Fruit fly (Drosophila melanogaster): Measurements from ENCODE around the gene CG11523.

The CG11523 gene

DNA sequence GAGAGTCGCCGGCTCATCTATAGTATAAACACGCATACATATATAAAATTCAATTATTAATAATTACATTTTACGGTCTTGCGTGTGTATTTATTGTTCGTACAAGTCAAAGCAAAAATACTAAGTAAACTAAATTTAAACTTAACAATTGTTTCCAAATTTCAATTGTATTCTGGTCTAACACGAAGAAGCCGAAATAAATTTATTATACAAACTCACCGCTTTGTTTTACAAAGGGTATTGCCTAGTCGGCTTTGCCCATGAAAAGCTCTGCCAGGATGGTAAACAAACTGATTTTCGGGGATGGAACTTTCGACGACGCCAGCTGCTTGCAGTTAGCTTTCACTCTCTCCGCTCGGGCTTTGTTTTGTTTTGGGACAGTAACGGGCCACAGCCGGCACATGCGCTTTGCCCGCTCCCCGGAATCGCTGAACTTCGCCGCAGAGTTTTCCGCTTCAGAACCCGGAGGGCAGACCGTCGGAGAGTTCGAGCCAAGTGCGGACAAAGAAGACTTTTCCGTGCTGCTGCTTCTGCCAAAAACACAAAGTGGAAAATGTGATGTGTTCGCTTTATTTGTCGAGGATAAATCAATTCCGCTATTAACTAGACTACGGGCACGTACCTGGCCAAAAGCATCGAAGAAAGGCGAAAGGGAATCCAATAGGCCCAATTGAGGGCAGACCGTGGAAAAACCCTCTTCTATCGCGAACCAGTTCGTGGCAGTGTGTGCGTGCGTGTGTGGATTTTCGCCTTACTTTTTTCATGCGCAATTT, 7.2 kb upstream of the CG11523 start, which contains the start of gene Srpk79D:
TSS of gene Srpk79D (plus strand) at position 457 of the 773 bp plus-strand sequence.
- TF ChIP-seq ovo (GFP tag; optimal IDR thresholded peaks at IDR 0.05): no peak
- TF ChIP-seq CG12768 (GFP tag; optimal IDR thresholded peaks at IDR 0.05): no peak
- TF ChIP-seq tj (GFP tag; optimal IDR thresholded peaks at IDR 0.05): no peak
- TF ChIP-seq Hr96 (GFP tag; optimal IDR thresholded peaks at IDR 0.05): no peak
- no peak for TF ChIP-seq CG5204 (GFP tag; optimal IDR thresholded peaks at IDR 0.05)
- TF ChIP-seq Clk (GFP tag; optimal IDR thresholded peaks at IDR 0.05): no peak
- no peak for TF ChIP-seq Mnt (GFP tag; optimal IDR thresholded peaks at IDR 0.05)
- TF ChIP-seq CG7101 (tag; optimal IDR thresholded peaks at IDR 0.05): no peak
- TF ChIP-seq CG7045 (GFP tag; optimal IDR thresholded peaks at IDR 0.05): no peak
- TF ChIP-seq bab1 (GFP tag; optimal IDR thresholded peaks at IDR 0.05): no peak
- no peak for TF ChIP-seq cnc (optimal IDR thresholded peaks at IDR 0.05)
- no peak for TF ChIP-seq kay (GFP tag; ENCODE audit: borderline replicate concordance)
- TF ChIP-seq toe (GFP tag; optimal IDR thresholded peaks at IDR 0.05): no peak
- no peak for TF ChIP-seq CG14711 (tag; optimal IDR thresholded peaks at IDR 0.05)
- no peak for TF ChIP-seq CG1620 (GFP tag; optimal IDR thresholded peaks at IDR 0.05)

dm6 chr3L:22267248-22267957, 924 bp upstream of the CG11523 start, which contains the start of gene Csp:
TSS of gene Csp (plus strand) at chr3L:22267382.
- TF ChIP-seq CG11617 (GFP tag; optimal IDR thresholded peaks at IDR 0.05) (peak; percentile 18), pad (GFP tag; optimal IDR thresholded peaks at IDR 0.05) (peak; percentile 23), CG14711 (tag; optimal IDR thresholded peaks at IDR 0.05) (peak; percentile 35), CG12768 (GFP tag; optimal IDR thresholded peaks at IDR 0.05) (peak; percentile 56), kay (GFP tag; ENCODE audit: borderline replicate concordance) (no peak), cnc (optimal IDR thresholded peaks at IDR 0.05) (no peak), CG7045 (GFP tag; optimal IDR thresholded peaks at IDR 0.05) (peak; percentile 35), ovo (GFP tag; optimal IDR thresholded peaks at IDR 0.05) (peak; percentile 18), CG7101 (tag; optimal IDR thresholded peaks at IDR 0.05) (peak; percentile 38), Crg-1 (GFP tag; optimal IDR thresholded peaks at IDR 0.05) (peak; percentile 5), CG5204 (GFP tag; optimal IDR thresholded peaks at IDR 0.05) (peak; percentile 59), Hr96 (GFP tag; optimal IDR thresholded peaks at IDR 0.05) (peak; percentile 67), cic (GFP tag; optimal IDR thresholded peaks at IDR 0.05) (peak; percentile 35), CG33017 (tag; optimal IDR thresholded peaks at IDR 0.05) (no peak), Mnt (GFP tag; optimal IDR thresholded peaks at IDR 0.05) (peak; percentile 61), Clk (GFP tag; optimal IDR thresholded peaks at IDR 0.05) (peak; percentile 47), CG1620 (GFP tag; optimal IDR thresholded peaks at IDR 0.05) (peak; percentile 45), toe (GFP tag; optimal IDR thresholded peaks at IDR 0.05) (peak; percentile 78), tj (GFP tag; optimal IDR thresholded peaks at IDR 0.05) (no peak), bab1 (GFP tag; optimal IDR thresholded peaks at IDR 0.05) (peak; percentile 47)

dm6 chr3L:22262797-22263423, 3.6 kb downstream of the CG11523 start, which contains the start of the genes Rich and Ddx1:
TSS of gene Rich (minus strand) at chr3L:22262921.
TSS of gene Ddx1 (plus strand) at chr3L:22263369.
- TF ChIP-seq CG7101 (tag; optimal IDR thresholded peaks at IDR 0.05): peak; percentile 62
- peak; percentile 60 for TF ChIP-seq ovo (GFP tag; optimal IDR thresholded peaks at IDR 0.05)
- peak; percentile 66 for TF ChIP-seq toe (GFP tag; optimal IDR thresholded peaks at IDR 0.05)
- peak; percentile 57 for TF ChIP-seq CG7045 (GFP tag; optimal IDR thresholded peaks at IDR 0.05)
- peak; percentile 16 for TF ChIP-seq CG11617 (GFP tag; optimal IDR thresholded peaks at IDR 0.05)
- TF ChIP-seq CG5204 (GFP tag; optimal IDR thresholded peaks at IDR 0.05): peak; percentile 64
- peak; percentile 70 for TF ChIP-seq tj (GFP tag; optimal IDR thresholded peaks at IDR 0.05)
- TF ChIP-seq cic (GFP tag; optimal IDR thresholded peaks at IDR 0.05): no peak
- peak; percentile 35 for TF ChIP-seq CG12768 (GFP tag; optimal IDR thresholded peaks at IDR 0.05)
- peak; percentile 68 for TF ChIP-seq CG1620 (GFP tag; optimal IDR thresholded peaks at IDR 0.05)
- TF ChIP-seq Hr96 (GFP tag; optimal IDR thresholded peaks at IDR 0.05): peak; percentile 52
- peak; percentile 34 for TF ChIP-seq Mnt (GFP tag; optimal IDR thresholded peaks at IDR 0.05)
- peak; percentile 76 for TF ChIP-seq Crg-1 (GFP tag; optimal IDR thresholded peaks at IDR 0.05)
- peak; percentile 72 for TF ChIP-seq pad (GFP tag; optimal IDR thresholded peaks at IDR 0.05)
- TF ChIP-seq CG33017 (tag; optimal IDR thresholded peaks at IDR 0.05): no peak
- TF ChIP-seq CG14711 (tag; optimal IDR thresholded peaks at IDR 0.05): peak; percentile 29
- peak; percentile 35 for TF ChIP-seq bab1 (GFP tag; optimal IDR thresholded peaks at IDR 0.05)
- TF ChIP-seq Clk (GFP tag; optimal IDR thresholded peaks at IDR 0.05): no peak
- TF ChIP-seq kay (GFP tag; ENCODE audit: borderline replicate concordance): no peak
- TF ChIP-seq cnc (optimal IDR thresholded peaks at IDR 0.05): no peak

DNA sequence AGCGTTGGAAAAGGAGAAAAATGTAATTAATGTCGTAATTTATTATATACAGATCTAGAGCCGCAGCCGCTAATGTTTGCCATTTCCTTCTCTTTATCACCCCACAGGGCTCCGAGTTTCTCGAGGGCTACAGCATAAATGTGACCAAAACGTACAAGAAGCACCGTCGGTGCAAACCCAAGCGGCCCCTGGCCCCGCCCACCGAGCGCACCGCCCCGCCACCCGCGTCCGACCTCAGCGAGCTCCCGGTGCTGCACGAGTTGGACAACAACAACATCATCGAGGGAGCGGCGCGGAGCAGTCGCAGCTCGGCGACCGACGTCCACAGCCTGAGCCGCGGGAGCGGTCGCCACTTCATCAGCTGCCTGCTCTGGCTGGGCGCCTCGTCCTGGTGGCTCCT, 24.2 kb downstream of the CG11523 start:
- TF ChIP-seq CG7045 (GFP tag; optimal IDR thresholded peaks at IDR 0.05) (no peak), CG14711 (tag; optimal IDR thresholded peaks at IDR 0.05) (no peak), toe (GFP tag; optimal IDR thresholded peaks at IDR 0.05) (no peak), Clk (GFP tag; optimal IDR thresholded peaks at IDR 0.05) (no peak), tj (GFP tag; optimal IDR thresholded peaks at IDR 0.05) (no peak), CG1620 (GFP tag; optimal IDR thresholded peaks at IDR 0.05) (no peak), Hr96 (GFP tag; optimal IDR thresholded peaks at IDR 0.05) (no peak), pad (GFP tag; optimal IDR thresholded peaks at IDR 0.05) (no peak), kay (GFP tag; ENCODE audit: borderline replicate concordance) (no peak), CG7101 (tag; optimal IDR thresholded peaks at IDR 0.05) (no peak), CG12768 (GFP tag; optimal IDR thresholded peaks at IDR 0.05) (no peak), CG5204 (GFP tag; optimal IDR thresholded peaks at IDR 0.05) (no peak), cic (GFP tag; optimal IDR thresholded peaks at IDR 0.05) (no peak), cnc (optimal IDR thresholded peaks at IDR 0.05) (no peak), bab1 (GFP tag; optimal IDR thresholded peaks at IDR 0.05) (no peak), Mnt (GFP tag; optimal IDR thresholded peaks at IDR 0.05) (no peak)
